Worm (Caenorhabditis elegans) whole organism, young adult: ENCODE measurements around the gene C45H4.21.

Experiments
- B0019.2 ChIP-seq: fragments of 200-800 bp; sonication (Bioruptor generic); conservative IDR thresholded peaks from 2 replicates; pipeline ENCODE4 v1.3.6; 2022; ENCODE audit warnings: missing genetic modification reagents, missing genetic modification characterization, missing compliant biosample characterization
- F37B4.10 ChIP-seq: fragments of 200-800 bp; sonication (Bioruptor generic); IDR thresholded peaks from 2 replicates; pipeline ENCODE4 v1.3.6; 2022; ENCODE audit warnings: missing genetic modification characterization, missing compliant biosample characterization
- T26A5.8 ChIP-seq: sonication (generic microtip); optimal IDR thresholded peaks from 2 replicates; lab custom pipeline; 2016; ENCODE audit warnings: missing genetic modification characterization, missing compliant biosample characterization
- dpff-1 ChIP-seq: sonication (generic microtip); optimal IDR thresholded peaks from 2 replicates; lab custom pipeline; 2017; ENCODE audit warnings: mild to moderate bottlenecking, missing genetic modification characterization, missing compliant biosample characterization
- egrh-3 ChIP-seq: fragments of 200-800 bp; sonication (Bioruptor generic); IDR thresholded peaks from 2 replicates; pipeline ENCODE4 v1.3.6; 2022; ENCODE audit warnings: missing genetic modification reagents, missing genetic modification characterization, missing compliant biosample characterization

- TF ChIP-seq egrh-3 (no peak), dpff-1 (tag; lab: Kevin White, UChicago) (no peak), B0019.2 (GFP tag; lab: Robert Waterston, UW) (no peak), F37B4.10 (GFP tag; lab: Robert Waterston, UW) (no peak), T26A5.8 (tag; lab: Kevin White, UChicago) (no peak)
Measured at ce11 chrV:2163735-2164134, 14.4 kb upstream of the C45H4.21 start, which contains the start of gene str-255.
